Fruit fly (Drosophila melanogaster) whole organism, embryonic: ENCODE results near the gene Jhbp16.
A peak's percentile ranks its signal among the peaks of the same experiment; 100 is the strongest.

ENCODE experiments used
- Atf6 ChIP-seq: fragments of 200-800 bp; sonication (Bioruptor generic); IDR thresholded peaks from 2 replicates; pipeline ENCODE4 v1.3.6; 2022; ENCODE audit warnings: missing biosample characterization, missing genetic modification characterization
- CG10543 ChIP-seq: fragments of 200-800 bp; sonication (Bioruptor generic); optimal IDR thresholded peaks from 3 replicates; lab custom pipeline; 2017; ENCODE audit warnings: missing biosample characterization, mild to moderate bottlenecking, missing genetic modification characterization, moderate library complexity
- CG11695 ChIP-seq: fragments of 200-800 bp; sonication (Bioruptor generic); IDR thresholded peaks from 3 replicates; pipeline ENCODE4 v1.3.6; 2022; ENCODE audit warnings: missing biosample characterization, missing genetic modification characterization
- CG12071 ChIP-seq: fragments of 200-800 bp; sonication (Bioruptor generic); optimal IDR thresholded peaks from 3 replicates; lab custom pipeline; 2018; ENCODE audit warnings: missing biosample characterization, mild to moderate bottlenecking, missing genetic modification characterization
- CG13287 ChIP-seq: fragments of 200-800 bp; sonication (Bioruptor generic); IDR thresholded peaks from 2 replicates; pipeline ENCODE4 v1.3.6; 2022; ENCODE audit warnings: missing biosample characterization, missing genetic modification characterization; ENCODE audit not compliant: partially characterized antibody
- CG13775 ChIP-seq: fragments of 200-800 bp; sonication (Bioruptor generic); optimal IDR thresholded peaks from 3 replicates; lab custom pipeline; 2017; ENCODE audit warnings: missing biosample characterization, mild to moderate bottlenecking, missing genetic modification characterization
- CG14014 ChIP-seq: fragments of 200-800 bp; sonication (Bioruptor generic); IDR thresholded peaks from 2 replicates; pipeline ENCODE4 v1.3.6; 2022; ENCODE audit warnings: missing biosample characterization, missing genetic modification characterization
- CG15269 ChIP-seq: fragments of 200-800 bp; sonication (Bioruptor generic); optimal IDR thresholded peaks from 2 replicates; lab custom pipeline; 2018; ENCODE audit warnings: missing biosample characterization, mild to moderate bottlenecking, missing genetic modification characterization, moderate library complexity
- CG1603 ChIP-seq: fragments of 200-800 bp; sonication (Bioruptor generic); optimal IDR thresholded peaks from 2 replicates; lab custom pipeline; 2019; ENCODE audit warnings: missing biosample characterization, mild to moderate bottlenecking, missing genetic modification characterization, moderate library complexity
- CG16815 ChIP-seq: fragments of 200-800 bp; sonication (Bioruptor generic); optimal IDR thresholded peaks from 3 replicates; lab custom pipeline; 2017; ENCODE audit warnings: missing biosample characterization, mild to moderate bottlenecking, missing genetic modification characterization
- CG17186 ChIP-seq: fragments of 200-800 bp; sonication (Bioruptor generic); optimal IDR thresholded peaks from 3 replicates; lab custom pipeline; 2017; ENCODE audit warnings: missing biosample characterization, missing genetic modification reagents, missing genetic modification characterization
- CG18599 ChIP-seq: fragments of 200-800 bp; sonication (Bioruptor generic); optimal IDR thresholded peaks from 3 replicates; lab custom pipeline; 2017; ENCODE audit warnings: missing biosample characterization, missing genetic modification characterization, mild to moderate bottlenecking, moderate library complexity, missing genetic modification reagents
- CG30020 ChIP-seq: fragments of 200-800 bp; optimal IDR thresholded peaks from 2 replicates; lab custom pipeline; 2019; ENCODE audit warnings: missing biosample characterization, mild to moderate bottlenecking, missing genetic modification characterization, moderate library complexity
- CG31224 ChIP-seq: fragments of 200-800 bp; sonication (Bioruptor generic); IDR thresholded peaks from 2 replicates; pipeline ENCODE4 v1.3.6; 2022; ENCODE audit warnings: missing biosample characterization, missing genetic modification characterization
- CG4707 ChIP-seq: fragments of 200-800 bp; sonication (Bioruptor generic); optimal IDR thresholded peaks from 2 replicates; lab custom pipeline; 2018; ENCODE audit warnings: missing biosample characterization, mild to moderate bottlenecking, missing genetic modification characterization, moderate library complexity
- CG4730 ChIP-seq: fragments of 200-800 bp; sonication (Bioruptor generic); IDR thresholded peaks from 2 replicates; pipeline ENCODE4 v1.3.6; 2022; ENCODE audit warnings: missing biosample characterization, missing genetic modification characterization
- CG6254 ChIP-seq: fragments of 200-800 bp; sonication (Bioruptor generic); optimal IDR thresholded peaks from 3 replicates; lab custom pipeline; 2017; ENCODE audit warnings: mild to moderate bottlenecking, missing biosample characterization, missing genetic modification reagents, missing genetic modification characterization
- CG7556 ChIP-seq: fragments of 200-800 bp; sonication (Bioruptor generic); optimal IDR thresholded peaks from 2 replicates; lab custom pipeline; 2017; ENCODE audit warnings: missing biosample characterization, mild to moderate bottlenecking, missing genetic modification characterization
- CG8281 ChIP-seq: fragments of 200-800 bp; sonication (Bioruptor generic); optimal IDR thresholded peaks from 2 replicates; lab custom pipeline; 2018; ENCODE audit warnings: missing biosample characterization, mild to moderate bottlenecking, missing genetic modification characterization, moderate library complexity
- CG9609 ChIP-seq: fragments of 200-800 bp; sonication (Bioruptor generic); optimal IDR thresholded peaks from 3 replicates; lab custom pipeline; 2016; ENCODE audit warnings: missing biosample characterization, missing genetic modification characterization
- CG9727 ChIP-seq: fragments of 200-800 bp; sonication (Bioruptor generic); optimal IDR thresholded peaks from 3 replicates; lab custom pipeline; 2017; ENCODE audit warnings: missing biosample characterization, mild to moderate bottlenecking, missing genetic modification characterization
- D19A ChIP-seq: fragments of 200-800 bp; optimal IDR thresholded peaks from 3 replicates; lab custom pipeline; 2019; ENCODE audit warnings: missing biosample characterization, mild to moderate bottlenecking, missing genetic modification characterization, moderate library complexity
- Dip3 ChIP-seq: fragments of 200-800 bp; sonication (Bioruptor generic); optimal IDR thresholded peaks from 3 replicates; lab custom pipeline; 2016; ENCODE audit warnings: missing biosample characterization, missing genetic modification characterization
- Fer3 ChIP-seq: fragments of 200-800 bp; sonication (Bioruptor generic); optimal IDR thresholded peaks from 2 replicates; lab custom pipeline; 2018; ENCODE audit warnings: missing biosample characterization, mild to moderate bottlenecking, missing genetic modification characterization, moderate library complexity
- HLH4C ChIP-seq: fragments of 200-800 bp; sonication (Bioruptor generic); IDR thresholded peaks from 3 replicates; pipeline ENCODE4 v1.3.6; 2022; ENCODE audit warnings: missing biosample characterization, missing genetic modification characterization; ENCODE audit not compliant: partially characterized antibody
- Jarid2 ChIP-seq: fragments of 200-800 bp; sonication (Bioruptor generic); optimal IDR thresholded peaks from 3 replicates; lab custom pipeline; 2017; ENCODE audit warnings: mild to moderate bottlenecking, missing biosample characterization, missing genetic modification reagents, missing genetic modification characterization
- Sry-β ChIP-seq: fragments of 200-800 bp; sonication (Bioruptor generic); optimal IDR thresholded peaks from 2 replicates; lab custom pipeline; 2018; ENCODE audit warnings: missing biosample characterization, mild to moderate bottlenecking, missing genetic modification characterization, moderate library complexity
- TFAM ChIP-seq: fragments of 200-800 bp; sonication (Bioruptor generic); optimal IDR thresholded peaks from 2 replicates; lab custom pipeline; 2017; ENCODE audit warnings: missing biosample characterization, missing genetic modification characterization, inconsistent platforms
- al ChIP-seq: fragments of 200-800 bp; sonication (Bioruptor generic); IDR thresholded peaks from 2 replicates; pipeline ENCODE4 v1.3.6; 2022; ENCODE audit warnings: missing biosample characterization, missing genetic modification characterization
- ash1 ChIP-seq: fragments of 200-800 bp; sonication (Bioruptor generic); optimal IDR thresholded peaks from 2 replicates; lab custom pipeline; 2018; ENCODE audit warnings: missing biosample characterization, mild to moderate bottlenecking, missing genetic modification characterization
- chinmo ChIP-seq: fragments of 200-800 bp; sonication (Bioruptor generic); IDR thresholded peaks from 4 replicates; pipeline ENCODE4 v1.3.6; 2022; ENCODE audit warnings: missing biosample characterization, missing genetic modification characterization; ENCODE audit not compliant: partially characterized antibody
- chm ChIP-seq: fragments of 200-800 bp; sonication (Bioruptor generic); IDR thresholded peaks from 2 replicates; pipeline ENCODE4 v1.3.6; 2022; ENCODE audit warnings: missing biosample characterization, missing genetic modification characterization
- chn ChIP-seq: fragments of 200-800 bp; sonication (Bioruptor generic); optimal IDR thresholded peaks from 2 replicates; lab custom pipeline; 2016; ENCODE audit warnings: missing biosample characterization, missing genetic modification characterization
- dysf ChIP-seq: fragments of 200-800 bp; sonication (Bioruptor generic); IDR thresholded peaks from 3 replicates; pipeline ENCODE4 v1.3.6; 2022; ENCODE audit warnings: missing biosample characterization, missing genetic modification characterization
- gcm ChIP-seq: fragments of 200-800 bp; sonication (Bioruptor generic); optimal IDR thresholded peaks from 2 replicates; lab custom pipeline; 2019; ENCODE audit warnings: missing biosample characterization, mild to moderate bottlenecking, missing genetic modification characterization, moderate library complexity
- grau ChIP-seq: fragments of 200-800 bp; optimal IDR thresholded peaks from 3 replicates; lab custom pipeline; 2019; ENCODE audit warnings: missing biosample characterization, mild to moderate bottlenecking, missing genetic modification characterization, moderate library complexity
- gsb-n ChIP-seq: fragments of 200-800 bp; sonication (Bioruptor generic); optimal IDR thresholded peaks from 3 replicates; lab custom pipeline; 2018; ENCODE audit warnings: missing biosample characterization, mild to moderate bottlenecking, missing genetic modification characterization
- jumu ChIP-seq: fragments of 200-800 bp; sonication (Bioruptor generic); optimal IDR thresholded peaks from 3 replicates; lab custom pipeline; 2016; ENCODE audit warnings: missing biosample characterization, missing genetic modification characterization
- klu ChIP-seq: fragments of 200-800 bp; sonication (Bioruptor generic); IDR thresholded peaks from 2 replicates; pipeline ENCODE4 v1.3.6; 2022; ENCODE audit warnings: missing biosample characterization, missing genetic modification characterization
- pan ChIP-seq, 4 experiments: fragments of >200 bp in 3 of 4; fragments of 200-800 bp in 1 of 4; sonication (Bioruptor generic) in 1 of 4; optimal IDR thresholded peaks in 3 of 4; IDR thresholded peaks in 1 of 4; 2 replicates each; pipeline versions ENCODE4 v1.3.6 to Lab custom; 2017 to 2022; ENCODE audit warnings: missing biosample characterization in 2 of 4, missing genetic modification characterization in 2 of 4, mixed read lengths in 1 of 4
- prd ChIP-seq, 3 experiments: fragments of >200 bp in 2 of 3; fragments of 200-800 bp in 1 of 3; sonication (Bioruptor generic) in 1 of 3; optimal IDR thresholded peaks in 2 of 3; IDR thresholded peaks in 1 of 3; 2 replicates in 2 of 3; 3 replicates in 1 of 3; pipeline versions ENCODE4 v1.3.6 to Lab custom; 2017 to 2022; ENCODE audit warnings: missing biosample characterization in 1 of 3, missing genetic modification characterization in 1 of 3
- ranshi ChIP-seq: fragments of 200-800 bp; sonication (Bioruptor generic); IDR thresholded peaks from 2 replicates; pipeline ENCODE4 v1.3.6; 2022; ENCODE audit warnings: missing biosample characterization, missing genetic modification characterization
- run ChIP-seq: fragments of 200-800 bp; sonication (Bioruptor generic); optimal IDR thresholded peaks from 3 replicates; lab custom pipeline; 2018; ENCODE audit warnings: missing biosample characterization, mild to moderate bottlenecking, missing genetic modification characterization
- schlank ChIP-seq: fragments of 200-800 bp; sonication (Bioruptor generic); optimal IDR thresholded peaks from 2 replicates; lab custom pipeline; 2018; ENCODE audit warnings: missing biosample characterization, mild to moderate bottlenecking, missing genetic modification characterization
- shn ChIP-seq: fragments of 200-800 bp; sonication (Bioruptor generic); optimal IDR thresholded peaks from 3 replicates; lab custom pipeline; 2016; ENCODE audit warnings: missing biosample characterization, missing genetic modification characterization
- sisA ChIP-seq: fragments of 200-800 bp; sonication (Bioruptor generic); IDR thresholded peaks from 2 replicates; pipeline ENCODE4 v1.3.6; 2022; ENCODE audit warnings: missing biosample characterization, missing genetic modification characterization
- slbo ChIP-seq: fragments of 200-800 bp; sonication (Bioruptor generic); IDR thresholded peaks from 2 replicates; pipeline ENCODE4 v1.3.6; 2022; ENCODE audit warnings: missing biosample characterization, missing genetic modification characterization
- ssp ChIP-seq: fragments of 200-800 bp; sonication (Bioruptor generic); IDR thresholded peaks from 2 replicates; pipeline ENCODE4 v1.3.6; 2022; ENCODE audit warnings: missing biosample characterization, missing genetic modification characterization

Jhbp16 gene

DNA sequence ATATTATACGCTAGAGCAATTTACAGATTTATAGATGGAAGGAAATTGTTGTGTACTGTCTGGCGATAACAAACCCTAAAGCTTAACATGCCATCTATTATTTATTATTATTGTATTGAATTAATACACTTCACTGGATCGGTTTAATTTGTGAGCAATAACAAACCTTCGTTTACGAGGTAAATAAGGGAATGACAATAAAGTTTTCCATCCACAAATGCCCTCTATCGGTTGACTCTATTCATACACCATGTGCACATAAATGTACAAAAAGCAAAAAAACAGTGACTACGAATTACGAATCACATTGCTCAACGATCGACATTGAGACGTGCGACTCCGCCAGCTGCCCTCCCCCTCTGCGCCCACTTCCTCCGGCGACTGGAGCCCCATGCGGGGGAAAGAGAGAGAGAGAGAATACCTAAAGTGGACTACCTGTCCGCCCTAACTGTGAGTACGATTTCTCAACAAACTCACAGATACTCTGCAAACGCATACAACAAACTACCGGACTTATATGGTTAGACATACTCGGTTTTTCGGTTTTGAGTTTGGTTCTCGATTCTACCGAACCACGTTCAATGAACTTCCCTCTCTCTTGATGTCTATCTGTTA lies 27.2 kb upstream of the Jhbp16 start (continued):
- no peak for TF ChIP-seq CG30020
- TF ChIP-seq sisA (GFP tag; lab: Robert Waterston, UW) = no peak
- TF ChIP-seq CG4707 (GFP tag; lab: Kevin White, UChicago) = no peak
- TF ChIP-seq ssp (GFP tag; lab: Robert Waterston, UW) = no peak
- no peak for TF ChIP-seq HLH4C (GFP tag; lab: Robert Waterston, UW)
- TF ChIP-seq al (GFP tag; lab: Robert Waterston, UW) = no peak
- TF ChIP-seq Jarid2 (GFP tag; lab: Kevin White, UChicago) = no peak
- no peak for TF ChIP-seq CG1603 (tag; lab: Kevin White, UChicago)
- peak; percentile 91; the same call in 3 of the 4 replicates for TF ChIP-seq chinmo (GFP tag; lab: Robert Waterston, UW)
- TF ChIP-seq CG6254 = no peak
- no peak for TF ChIP-seq schlank (tag; lab: Kevin White, UChicago)
- TF ChIP-seq CG16815 (GFP tag; lab: Kevin White, UChicago) = no peak
- no peak for TF ChIP-seq CG11695 (GFP tag; lab: Robert Waterston, UW)
- TF ChIP-seq Sry-β (GFP tag; lab: Kevin White, UChicago) = no peak
- 0 out of 2 replicates have a peak, but pooled peaks have one; percentile 41 for TF ChIP-seq chm (GFP tag; lab: Robert Waterston, UW)
- no peak for TF ChIP-seq CG18599 (GFP tag; lab: Kevin White, UChicago)
- no peak for TF ChIP-seq Dip3 (GFP tag; lab: Kevin White, UChicago)
- peak; percentile 24 for TF ChIP-seq CG8281 (tag; lab: Kevin White, UChicago)
- peak; percentile 42 for TF ChIP-seq CG15269 (tag; lab: Kevin White, UChicago)
- peak; percentile 23 for TF ChIP-seq Fer3 (tag; lab: Kevin White, UChicago)
- TF ChIP-seq Atf6 = peak; percentile 46; the same call in 1 of the 2 replicates
- no peak for TF ChIP-seq CG31224 (GFP tag; lab: Robert Waterston, UW)
- no peak for TF ChIP-seq CG13775
- no peak for TF ChIP-seq CG4730
- no peak for TF ChIP-seq CG7556 (GFP tag; lab: Kevin White, UChicago)
- no peak for TF ChIP-seq klu (GFP tag; lab: Robert Waterston, UW)
- no peak for TF ChIP-seq run (tag; lab: Kevin White, UChicago)
- TF ChIP-seq slbo (GFP tag; lab: Robert Waterston, UW) = peak; percentile 57
- TF ChIP-seq TFAM (GFP tag; lab: Kevin White, UChicago) = no peak
- TF ChIP-seq CG13287 (GFP tag; lab: Robert Waterston, UW) = no peak
- TF ChIP-seq CG14014 (GFP tag; lab: Robert Waterston, UW) = peak; percentile 33; the same call in 1 of the 2 replicates
- TF ChIP-seq CG9727 = peak; percentile 18
- TF ChIP-seq grau (tag; lab: Kevin White, UChicago) = peak; percentile 5
- TF ChIP-seq gcm = peak; percentile 6
- peak; percentile 6 for TF ChIP-seq chn (GFP tag; lab: Kevin White, UChicago)
- TF ChIP-seq CG9609 (GFP tag; lab: Kevin White, UChicago) = no peak
- TF ChIP-seq shn (GFP tag; lab: Kevin White, UChicago) = no peak
- TF ChIP-seq ash1 (GFP tag; lab: Kevin White, UChicago) = peak; percentile 40
- TF ChIP-seq gsb-n = no peak
- peak; percentile 96 for TF ChIP-seq D19A (tag; lab: Kevin White, UChicago)
- no peak for TF ChIP-seq jumu (GFP tag; lab: Kevin White, UChicago)
- TF ChIP-seq CG12071 = no peak
- no peak; the same call in 2 of the 3 replicates for TF ChIP-seq dysf
- no peak for TF ChIP-seq ranshi (GFP tag; lab: Robert Waterston, UW)
- TF ChIP-seq CG10543 = peak; percentile 43
- TF ChIP-seq pan (optimal IDR thresholded peaks at IDR 0.05; lab: Kevin White, UChicago) = no peak
- TF ChIP-seq pan (GFP tag; optimal IDR thresholded peaks at IDR 0.05 in 1 of 2, IDR thresholded peaks at IDR 0.05 in 1 of 2) = no peak
- no peak for TF ChIP-seq prd (optimal IDR thresholded peaks at IDR 0.05; lab: Kevin White, UChicago)
- 0 out of 3 replicates have a peak, but pooled peaks have one; percentile 14 for TF ChIP-seq prd (GFP tag; IDR thresholded peaks at IDR 0.05; lab: Robert Waterston, UW)
- no peak for TF ChIP-seq CG17186 (GFP tag; lab: Kevin White, UChicago)
